Worm (Caenorhabditis elegans) whole organism, early embryonic: ENCODE measurements around the gene M05D6.5.

Experiments
- B0310.2 ChIP-seq: sonication (generic microtip); optimal IDR thresholded peaks from 2 replicates; lab custom pipeline; 2016; ENCODE audit warnings: mild to moderate bottlenecking, missing genetic modification characterization, missing compliant biosample characterization
- F13C5.2 ChIP-seq: sonication (generic microtip); optimal IDR thresholded peaks from 2 replicates; lab custom pipeline; 2017; ENCODE audit warnings: mild to moderate bottlenecking, missing genetic modification characterization, inconsistent platforms, missing compliant biosample characterization
- aly-1 ChIP-seq: sonication (generic microtip); optimal IDR thresholded peaks from 2 replicates; lab custom pipeline; 2016; ENCODE audit warnings: missing genetic modification characterization, missing compliant biosample characterization
- ama-1 ChIP-seq: fragments of 150-350 bp; optimal IDR thresholded peaks from 2 replicates; lab custom pipeline; 2014
- ceh-13 ChIP-seq: fragments of 200-800 bp; sonication (Bioruptor generic); optimal IDR thresholded peaks from 2 replicates; lab custom pipeline; 2018; ENCODE audit warnings: mild to moderate bottlenecking, missing genetic modification characterization, missing compliant biosample characterization
- ceh-36 ChIP-seq: sonication (generic microtip); optimal IDR thresholded peaks from 2 replicates; lab custom pipeline; 2016; ENCODE audit warnings: missing genetic modification characterization, inconsistent platforms, missing compliant biosample characterization
- ets-7 ChIP-seq: sonication (generic microtip); optimal IDR thresholded peaks from 2 replicates; lab custom pipeline; 2016; ENCODE audit warnings: missing genotype, missing genetic modification characterization, missing compliant biosample characterization
- flt-1 ChIP-seq: fragments of 200-800 bp; sonication (Bioruptor generic); IDR thresholded peaks from 2 replicates; pipeline ENCODE4 v1.3.6; 2022; ENCODE audit warnings: missing genetic modification characterization, missing compliant biosample characterization
- hmbx-1 ChIP-seq: sonication (generic microtip); optimal IDR thresholded peaks from 2 replicates; lab custom pipeline; 2016; ENCODE audit warnings: mild to moderate bottlenecking, missing genetic modification characterization, missing compliant biosample characterization
- hmg-4 ChIP-seq: fragments of 200-800 bp; sonication (Bioruptor generic); optimal IDR thresholded peaks from 2 replicates; lab custom pipeline; 2018; ENCODE audit warnings: mild to moderate bottlenecking, missing genetic modification characterization, missing compliant biosample characterization
- hnd-1 ChIP-seq: sonication (generic microtip); optimal IDR thresholded peaks from 2 replicates; lab custom pipeline; 2016; ENCODE audit warnings: missing genetic modification characterization, missing compliant biosample characterization
- pes-1 ChIP-seq: fragments of 200-800 bp; sonication (Bioruptor generic); IDR thresholded peaks from 2 replicates; pipeline ENCODE4 v1.3.6; 2022; ENCODE audit warnings: missing genetic modification reagents, missing genetic modification characterization, missing compliant biosample characterization
- scrt-1 ChIP-seq: fragments of 200-800 bp; sonication (Bioruptor generic); IDR thresholded peaks from 2 replicates; pipeline ENCODE4 v1.3.6; 2022; ENCODE audit warnings: missing genetic modification characterization, missing compliant biosample characterization
- sea-1 ChIP-seq: fragments of 200-800 bp; sonication (Bioruptor generic); conservative IDR thresholded peaks from 2 replicates; pipeline ENCODE4 v1.3.6; 2022; ENCODE audit warnings: missing genetic modification characterization, missing compliant biosample characterization
- tbx-11 ChIP-seq: fragments of 200-800 bp; sonication (Bioruptor generic); IDR thresholded peaks from 2 replicates; pipeline ENCODE4 v1.3.6; 2022; ENCODE audit warnings: missing genetic modification characterization, missing compliant biosample characterization
- tbx-37 ChIP-seq: fragments of 200-800 bp; sonication (Bioruptor generic); conservative IDR thresholded peaks from 2 replicates; pipeline ENCODE4 v1.3.6; 2022; ENCODE audit warnings: missing genetic modification reagents, missing genetic modification characterization, missing compliant biosample characterization
- tra-4 ChIP-seq: sonication (generic microtip); optimal IDR thresholded peaks from 2 replicates; lab custom pipeline; 2017; ENCODE audit warnings: missing genetic modification characterization, missing compliant biosample characterization

M05D6.5 gene

ce11 chrII:8483793-8484186 is 1.8 kb upstream of the M05D6.5 start, which contains the start of gene taap-1:
Gene taap-1 (minus strand): TSS chrII:8483871.
- TF ChIP-seq pes-1 (GFP tag; lab: Robert Waterston, UW) (no peak), tbx-11 (GFP tag; lab: Robert Waterston, UW) (no peak)

- no peak for TF ChIP-seq aly-1 (tag; lab: Kevin White, UChicago)
- no peak for TF ChIP-seq ama-1 (lab: Kevin White, UChicago)
- TF ChIP-seq B0310.2 (tag; lab: Kevin White, UChicago), result no peak
- TF ChIP-seq F13C5.2 (tag; lab: Kevin White, UChicago), result no peak
- no peak for TF ChIP-seq hnd-1
- no peak for TF ChIP-seq scrt-1 (GFP tag; lab: Robert Waterston, UW)
- no peak for TF ChIP-seq tra-4 (tag; lab: Kevin White, UChicago)
- TF ChIP-seq flt-1 (GFP tag; lab: Robert Waterston, UW), result no peak
- TF ChIP-seq sea-1, result no peak
- no peak for TF ChIP-seq ceh-13 (GFP tag; lab: Kevin White, UChicago)
- TF ChIP-seq pes-1 (GFP tag; lab: Robert Waterston, UW), result no peak
- TF ChIP-seq hmbx-1 (tag; lab: Kevin White, UChicago), result no peak
- no peak for TF ChIP-seq hmg-4 (GFP tag; lab: Kevin White, UChicago)
Measured at ce11 chrII:8483124-8483792, 1.3 kb upstream of the M05D6.5 start.

- TF ChIP-seq scrt-1 (GFP tag; lab: Robert Waterston, UW), result no peak
- TF ChIP-seq ceh-13 (GFP tag; lab: Kevin White, UChicago), result no peak
- TF ChIP-seq sea-1, result no peak
- TF ChIP-seq F13C5.2 (tag; lab: Kevin White, UChicago), result no peak
- no peak for TF ChIP-seq hmbx-1 (tag; lab: Kevin White, UChicago)
- TF ChIP-seq tbx-11 (GFP tag; lab: Robert Waterston, UW), result no peak
- TF ChIP-seq tbx-37, result no peak
- no peak for TF ChIP-seq flt-1 (GFP tag; lab: Robert Waterston, UW)
- TF ChIP-seq B0310.2 (tag; lab: Kevin White, UChicago), result no peak
Measured at ce11 chrII:8481033-8481708, 832 bp downstream of the M05D6.5 start.

ce11 chrII:8480166-8480565 is 1.8 kb downstream of the M05D6.5 start, which contains the start of gene lact-4:
Gene lact-4 (minus strand): TSS chrII:8480478.
- TF ChIP-seq pes-1 (GFP tag; lab: Robert Waterston, UW) (no peak), tbx-37 (no peak), sea-1 (no peak), hnd-1 (no peak), tra-4 (tag; lab: Kevin White, UChicago) (no peak), ceh-36 (tag; lab: Kevin White, UChicago) (no peak), ets-7 (tag; lab: Kevin White, UChicago) (no peak), flt-1 (GFP tag; lab: Robert Waterston, UW) (no peak), ama-1 (lab: Kevin White, UChicago) (no peak), scrt-1 (GFP tag; lab: Robert Waterston, UW) (no peak)

ce11 chrII:8479337-8479736 is 2.7 kb downstream of the M05D6.5 start:
- no peak for TF ChIP-seq B0310.2 (tag; lab: Kevin White, UChicago)
- TF ChIP-seq hnd-1, result no peak
- no peak for TF ChIP-seq hmbx-1 (tag; lab: Kevin White, UChicago)
- TF ChIP-seq pes-1 (GFP tag; lab: Robert Waterston, UW), result no peak

- no peak for TF ChIP-seq pes-1 (GFP tag; lab: Robert Waterston, UW)
- TF ChIP-seq hmbx-1 (tag; lab: Kevin White, UChicago), result no peak
- no peak for TF ChIP-seq tra-4 (tag; lab: Kevin White, UChicago)
- TF ChIP-seq tbx-11 (GFP tag; lab: Robert Waterston, UW), result no peak
- no peak for TF ChIP-seq ama-1 (lab: Kevin White, UChicago)
- no peak for TF ChIP-seq hmg-4 (GFP tag; lab: Kevin White, UChicago)
- TF ChIP-seq B0310.2 (tag; lab: Kevin White, UChicago), result no peak
- no peak for TF ChIP-seq sea-1
- no peak for TF ChIP-seq scrt-1 (GFP tag; lab: Robert Waterston, UW)
- TF ChIP-seq ceh-13 (GFP tag; lab: Kevin White, UChicago), result no peak
- TF ChIP-seq hnd-1, result no peak
- no peak for TF ChIP-seq ceh-36 (tag; lab: Kevin White, UChicago)
- no peak for TF ChIP-seq flt-1 (GFP tag; lab: Robert Waterston, UW)
Measured at ce11 chrII:8475306-8475822, 6.6 kb downstream of the M05D6.5 start, which contains the start of the genes M05D6.1 and M05D6.3. Gene M05D6.1 (minus strand): TSS chrII:8475406. Gene M05D6.3 (plus strand): TSS chrII:8475772.

ce11 chrII:8472916-8473315 is 9.1 kb downstream of the M05D6.5 start:
- TF ChIP-seq tbx-37, result no peak
- TF ChIP-seq ceh-36 (tag; lab: Kevin White, UChicago), result no peak
- TF ChIP-seq flt-1 (GFP tag; lab: Robert Waterston, UW), result no peak
- no peak for TF ChIP-seq ama-1 (lab: Kevin White, UChicago)
- no peak for TF ChIP-seq hnd-1
- no peak for TF ChIP-seq hmg-4 (GFP tag; lab: Kevin White, UChicago)
